Worm (Caenorhabditis elegans) whole organism, L4/young adult: ENCODE results near the gene H37A05.4.

Source experiments
- W03F9.2 ChIP-seq: fragments of 150-350 bp; optimal IDR thresholded peaks from 2 replicates; lab custom pipeline; 2014; ENCODE audit warnings: missing biosample characterization, missing genetic modification characterization
- dao-5 ChIP-seq: sonication (generic microtip); optimal IDR thresholded peaks from 2 replicates; lab custom pipeline; 2016; ENCODE audit warnings: missing genotype, missing genetic modification characterization, moderate library complexity, missing compliant biosample characterization
- him-1 ChIP-seq: sonication (generic microtip); optimal IDR thresholded peaks from 2 replicates; lab custom pipeline; 2016; ENCODE audit warnings: missing genotype, missing genetic modification reagents, missing genetic modification characterization, missing compliant biosample characterization

H37A05.4 gene

DNA sequence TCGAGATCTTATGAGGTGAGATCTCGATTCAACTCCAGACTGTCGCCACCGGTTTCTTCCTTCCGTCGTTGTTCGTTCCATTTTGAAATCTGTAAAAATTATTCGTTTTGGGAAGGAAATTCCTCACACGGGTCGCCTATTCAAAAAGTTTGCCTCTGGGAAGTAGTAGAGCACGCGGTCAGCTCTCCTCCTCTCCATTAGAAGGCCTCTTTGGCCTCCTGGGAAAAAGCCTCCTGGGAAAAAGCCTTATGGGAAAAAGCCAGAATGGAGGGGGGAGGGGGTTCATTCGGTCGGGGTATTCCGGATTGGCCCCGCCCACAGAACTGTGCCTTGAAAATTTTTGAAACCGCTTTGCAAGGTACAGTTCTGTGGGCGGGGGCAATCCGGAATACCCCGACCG lies 2.0 kb downstream of the H37A05.4 start:
- no peak for TF ChIP-seq him-1 (tag; lab: Kevin White, UChicago)
- TF ChIP-seq W03F9.2 (tag; lab: Kevin White, UChicago) = no peak
- TF ChIP-seq dao-5 (tag; lab: Kevin White, UChicago) = no peak

- TF ChIP-seq dao-5 (tag; lab: Kevin White, UChicago) (no peak), him-1 (tag; lab: Kevin White, UChicago) (no peak), W03F9.2 (tag; lab: Kevin White, UChicago) (no peak)
Observed at ce11 chrV:13647185-13647584, 2.4 kb downstream of the H37A05.4 start.

DNA sequence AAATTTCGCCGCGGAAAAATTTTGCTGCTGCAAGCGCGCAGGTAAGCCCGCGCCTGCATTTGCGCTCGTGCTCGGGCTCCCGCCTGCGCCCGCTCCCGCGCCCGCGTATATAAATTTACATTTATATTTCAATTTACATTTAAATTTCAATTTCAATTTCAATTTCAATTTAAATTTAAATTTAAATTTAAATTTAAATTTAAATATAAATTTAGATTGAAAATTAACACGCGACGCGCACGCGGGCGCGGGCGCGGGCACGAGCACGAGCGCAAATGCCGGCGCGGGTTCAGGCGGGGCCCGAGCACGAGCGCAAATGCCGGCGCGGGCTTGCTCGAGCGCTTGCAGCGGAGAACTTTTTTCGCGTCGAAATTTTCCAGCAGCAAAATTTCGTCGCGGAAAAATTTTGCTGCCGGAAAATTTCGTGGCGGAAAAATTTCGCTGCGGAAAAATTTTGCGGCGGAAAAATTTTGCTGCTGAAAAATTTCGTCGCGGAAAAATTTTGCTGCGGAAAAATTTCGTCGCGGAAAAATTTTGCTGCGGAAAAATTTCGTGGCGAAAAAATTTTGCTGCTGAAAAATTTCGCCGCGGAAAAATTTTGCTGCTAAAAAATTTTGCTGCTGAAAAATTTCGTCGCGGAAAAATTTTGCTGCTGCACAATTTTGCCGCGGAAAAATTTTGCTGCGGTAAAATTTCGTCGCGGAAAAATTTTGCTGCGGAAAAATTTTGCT lies 3.6 kb downstream of the H37A05.4 start:
- no peak for TF ChIP-seq dao-5 (tag; lab: Kevin White, UChicago)
- no peak for TF ChIP-seq W03F9.2 (tag; lab: Kevin White, UChicago)

- TF ChIP-seq him-1 (tag; lab: Kevin White, UChicago) = no peak
- no peak for TF ChIP-seq W03F9.2 (tag; lab: Kevin White, UChicago)
- no peak for TF ChIP-seq dao-5 (tag; lab: Kevin White, UChicago)
Observed at ce11 chrV:13638040-13638439, 11.5 kb downstream of the H37A05.4 start.

ce11 chrV:13636411-13636810 lies 13.2 kb downstream of the H37A05.4 start:
- no peak for TF ChIP-seq W03F9.2 (tag; lab: Kevin White, UChicago)
- TF ChIP-seq him-1 (tag; lab: Kevin White, UChicago) = no peak
- TF ChIP-seq dao-5 (tag; lab: Kevin White, UChicago) = no peak

DNA sequence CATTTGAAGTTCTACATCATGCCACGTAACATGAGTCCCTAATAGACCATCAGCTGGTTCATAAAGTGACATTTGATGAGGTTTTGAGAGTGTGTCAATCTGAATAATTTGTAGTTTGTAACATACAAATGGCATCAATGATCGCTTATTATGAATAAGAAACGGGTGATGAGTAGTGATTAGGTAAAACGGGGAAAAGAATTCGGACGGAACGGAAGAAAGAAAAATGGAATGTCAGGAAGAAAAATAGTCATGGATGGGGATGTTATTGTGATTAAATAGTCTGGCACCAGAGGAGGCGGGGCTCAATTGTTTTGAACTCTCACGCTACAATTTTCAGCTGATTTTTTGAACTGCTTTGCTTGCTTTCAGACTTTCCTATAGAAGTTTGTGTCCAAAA lies 15.4 kb downstream of the H37A05.4 start, which contains the start of gene H37A05.2:
Gene H37A05.2 (minus strand): TSS at position 101 of the 400 bp plus-strand sequence.
- TF ChIP-seq him-1 (tag; lab: Kevin White, UChicago) (no peak), dao-5 (tag; lab: Kevin White, UChicago) (no peak), W03F9.2 (tag; lab: Kevin White, UChicago) (no peak)

- TF ChIP-seq W03F9.2 (tag; lab: Kevin White, UChicago) (no peak), dao-5 (tag; lab: Kevin White, UChicago) (no peak), him-1 (tag; lab: Kevin White, UChicago) (no peak)
Observed at ce11 chrV:13627103-13627623, 22.4 kb downstream of the H37A05.4 start, which contains the start of gene sde-2. Gene sde-2, plus strand, starts transcription at chrV:13627573.

ce11 chrV:13625517-13626097 lies 24.0 kb downstream of the H37A05.4 start, which contains the start of the genes nduv-2 and F53F4.12:
Gene nduv-2, minus strand, starts transcription at chrV:13625567.
Gene F53F4.12, plus strand, starts transcription at chrV:13626047.
- TF ChIP-seq dao-5 (tag; lab: Kevin White, UChicago) = no peak
- no peak for TF ChIP-seq W03F9.2 (tag; lab: Kevin White, UChicago)
- TF ChIP-seq him-1 (tag; lab: Kevin White, UChicago) = no peak

DNA sequence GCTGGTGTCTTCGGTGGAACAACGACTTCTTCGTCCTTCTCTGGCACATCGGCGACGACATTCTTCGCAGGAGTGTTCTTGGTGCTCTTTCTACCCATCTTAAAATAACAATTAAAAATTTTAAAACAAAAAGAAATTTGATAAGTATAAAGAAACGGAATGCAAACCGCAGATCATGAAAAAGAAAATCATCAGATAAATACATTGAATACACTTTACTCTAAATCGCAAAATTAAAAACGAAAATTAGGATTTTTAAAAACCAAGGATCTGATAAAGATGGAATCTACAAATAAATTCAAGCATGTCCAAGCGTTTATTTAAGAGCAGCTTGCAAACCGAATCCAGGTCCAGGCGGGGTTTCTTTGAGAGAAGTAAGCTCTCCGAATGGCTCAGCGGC lies 25.2 kb downstream of the H37A05.4 start, which contains the start of gene F53F4.11:
Gene F53F4.11 (minus strand): TSS at position 101 of the 400 bp plus-strand sequence.
- TF ChIP-seq W03F9.2 (tag; lab: Kevin White, UChicago) = no peak
- TF ChIP-seq him-1 (tag; lab: Kevin White, UChicago) = no peak
- no peak for TF ChIP-seq dao-5 (tag; lab: Kevin White, UChicago)

DNA sequence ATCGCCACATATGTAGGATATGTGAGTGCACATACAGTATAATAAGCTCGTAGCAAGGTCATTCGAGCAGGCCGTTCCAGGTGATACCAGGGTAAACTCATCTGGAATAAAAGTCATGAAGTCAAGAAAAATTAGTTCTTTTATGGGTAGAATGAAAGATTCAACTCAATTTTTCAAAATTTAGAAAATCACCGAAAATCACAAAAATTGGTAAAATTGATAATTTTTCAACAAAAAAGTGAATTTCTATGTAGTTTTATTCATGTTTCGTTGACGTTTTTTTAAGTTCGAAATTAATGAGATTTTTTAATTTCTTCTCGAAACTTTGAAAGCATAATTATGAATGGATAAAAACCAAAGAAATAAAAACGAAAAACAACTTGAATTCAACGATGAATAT lies 27.9 kb downstream of the H37A05.4 start, which contains the start of gene F53F4.16:
Gene F53F4.16 (minus strand): TSS at position 101 of the 400 bp plus-strand sequence.
- no peak for TF ChIP-seq W03F9.2 (tag; lab: Kevin White, UChicago)
- no peak for TF ChIP-seq dao-5 (tag; lab: Kevin White, UChicago)
- TF ChIP-seq him-1 (tag; lab: Kevin White, UChicago) = no peak

ce11 chrV:13620676-13621075 lies 28.9 kb downstream of the H37A05.4 start, which contains the start of gene F53F4.15:
Gene F53F4.15, plus strand, starts transcription at chrV:13620976.
- TF ChIP-seq him-1 (tag; lab: Kevin White, UChicago) = no peak
- TF ChIP-seq dao-5 (tag; lab: Kevin White, UChicago) = no peak
- no peak for TF ChIP-seq W03F9.2 (tag; lab: Kevin White, UChicago)

ce11 chrV:13619752-13620151 lies 29.8 kb downstream of the H37A05.4 start, which contains the start of gene srd-11:
Gene srd-11, minus strand, starts transcription at chrV:13619852.
- TF ChIP-seq W03F9.2 (tag; lab: Kevin White, UChicago) = no peak
- no peak for TF ChIP-seq him-1 (tag; lab: Kevin White, UChicago)
- TF ChIP-seq dao-5 (tag; lab: Kevin White, UChicago) = no peak

DNA sequence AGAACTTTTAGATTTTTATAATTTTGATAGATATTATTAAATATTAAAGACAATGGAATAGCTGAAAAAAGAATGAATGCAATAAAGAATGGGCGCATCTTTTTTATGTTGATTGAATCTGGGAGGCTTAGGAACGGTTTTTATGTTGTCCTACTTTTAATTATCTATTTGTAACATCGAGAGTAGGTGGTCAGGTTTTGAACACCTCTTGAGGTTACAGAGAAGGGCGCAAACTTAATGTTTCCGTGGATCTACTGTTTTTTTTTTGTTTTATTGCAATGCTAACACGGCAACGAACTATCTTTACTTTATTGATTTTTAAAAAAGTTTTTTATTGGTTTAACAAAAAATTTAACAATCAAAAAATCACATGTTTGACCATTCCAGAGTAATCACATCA lies 35.7 kb downstream of the H37A05.4 start, which contains the start of gene F53F4.7:
Gene F53F4.7 (minus strand): TSS at position 101 of the 400 bp plus-strand sequence.
- TF ChIP-seq dao-5 (tag; lab: Kevin White, UChicago) (no peak), W03F9.2 (tag; lab: Kevin White, UChicago) (no peak), him-1 (tag; lab: Kevin White, UChicago) (no peak)
